Fruit fly (Drosophila melanogaster): ENCODE measurements around the gene CG11076.

Gene CG11076

dm6 chr4:1029198-1029795, 2.3 kb downstream of the CG11076 start, which contains the start of gene Mpv17 (continued):
- TF ChIP-seq CG13894 (tag; optimal IDR thresholded peaks at IDR 0.05) (peak; percentile 20), CG13624 (GFP tag; optimal IDR thresholded peaks at IDR 0.05) (peak; percentile 27), CG12155 (GFP tag; optimal IDR thresholded peaks at IDR 0.05) (peak; percentile 2), croc (GFP tag; conservative IDR thresholded peaks at IDR 0.05) (no peak), Mad (GFP tag; optimal IDR thresholded peaks at IDR 0.05) (peak; percentile 4), CG7987 (GFP tag; optimal IDR thresholded peaks at IDR 0.05) (no peak), slbo (GFP tag; IDR thresholded peaks at IDR 0.05) (peak; percentile 40; the same call in 1 of the 2 replicates), Gug (GFP tag; IDR thresholded peaks at IDR 0.05) (no peak)

- TF ChIP-seq MTF-1 (GFP tag; optimal IDR thresholded peaks at IDR 0.05; ENCODE audit: borderline replicate concordance), result peak; percentile 59
- TF ChIP-seq CG32772 (GFP tag; IDR thresholded peaks at IDR 0.05), result peak; percentile 96; the same call in 1 of the 2 replicates
- peak; percentile 83 for TF ChIP-seq Ravus (GFP tag; IDR thresholded peaks at IDR 0.05)
- no peak for TF ChIP-seq nau (GFP tag; optimal IDR thresholded peaks at IDR 0.05)
- TF ChIP-seq ham (GFP tag; IDR thresholded peaks at IDR 0.05), result no peak; the same call in 1 of the 2 replicates
- peak; percentile 43 for TF ChIP-seq CG10543 (GFP tag; optimal IDR thresholded peaks at IDR 0.05)
- TF ChIP-seq CG34376 (GFP tag; optimal IDR thresholded peaks at IDR 0.05), result no peak
- TF ChIP-seq tap (tag; optimal IDR thresholded peaks at IDR 0.05), result peak; percentile 59
- peak; percentile 91 for TF ChIP-seq zen (tag; optimal IDR thresholded peaks at IDR 0.05)
- TF ChIP-seq Oaz (GFP tag; IDR thresholded peaks at IDR 0.05), result peak; percentile 73
- TF ChIP-seq CG8290 (GFP tag; optimal IDR thresholded peaks at IDR 0.05), result peak; percentile 87
- peak; percentile 22 to 83 for TF ChIP-seq CG8290 (tag; optimal IDR thresholded peaks at IDR 0.05)
- no peak for TF ChIP-seq eyg (GFP tag; optimal IDR thresholded peaks at IDR 0.05)
- TF ChIP-seq CG13296 (GFP tag; optimal IDR thresholded peaks at IDR 0.05), result peak; percentile 64
- peak; percentile 78 for TF ChIP-seq lab (GFP tag; optimal IDR thresholded peaks at IDR 0.05)
- TF ChIP-seq kah (GFP tag; optimal IDR thresholded peaks at IDR 0.05), result peak; percentile 17
- TF ChIP-seq CG33213 (GFP tag; optimal IDR thresholded peaks at IDR 0.05), result peak; percentile 52
- TF ChIP-seq CG2712 (tag; optimal IDR thresholded peaks at IDR 0.05), result peak; percentile 90
- peak; percentile 91 for TF ChIP-seq Sox102F (GFP tag; optimal IDR thresholded peaks at IDR 0.05)
- peak; percentile 57 for TF ChIP-seq CrebB (tag; optimal IDR thresholded peaks at IDR 0.05)
- peak; percentile 89; the same call in 2 of the 3 replicates for TF ChIP-seq ase (GFP tag; IDR thresholded peaks at IDR 0.05)
- no peak for TF ChIP-seq mirr (GFP tag; optimal IDR thresholded peaks at IDR 0.05)
- TF ChIP-seq gsb-n (tag; optimal IDR thresholded peaks at IDR 0.05), result peak; percentile 81
- TF ChIP-seq ems (GFP tag; optimal IDR thresholded peaks at IDR 0.05), result peak; percentile 53
- TF ChIP-seq pb (GFP tag; optimal IDR thresholded peaks at IDR 0.05), result no peak
- TF ChIP-seq CG31365 (tag; optimal IDR thresholded peaks at IDR 0.05), result no peak
- TF ChIP-seq CG7786 (GFP tag; optimal IDR thresholded peaks at IDR 0.05), result peak; percentile 45
- peak; percentile 95 for TF ChIP-seq phol (tag; optimal IDR thresholded peaks at IDR 0.05)
- peak; percentile 77 for TF ChIP-seq CG15601 (tag; optimal IDR thresholded peaks at IDR 0.05)
- peak; percentile 81 for TF ChIP-seq B-H2 (GFP tag; optimal IDR thresholded peaks at IDR 0.05)
- peak in 1 of 2 experiments; percentile 0 for TF ChIP-seq insv (GFP tag; optimal IDR thresholded peaks at IDR 0.05)
- TF ChIP-seq sens (GFP tag), result peak; percentile 88
- peak; percentile 100 for TF ChIP-seq CG30020 (tag; optimal IDR thresholded peaks at IDR 0.05)
- peak; percentile 92 for TF ChIP-seq ind (GFP tag; optimal IDR thresholded peaks at IDR 0.05)
- no peak for TF ChIP-seq sqz (GFP tag; optimal IDR thresholded peaks at IDR 0.05)
- TF ChIP-seq CG1647 (GFP tag; optimal IDR thresholded peaks at IDR 0.05), result peak; percentile 57
- peak; percentile 18 for TF ChIP-seq gfzf (GFP tag; optimal IDR thresholded peaks at IDR 0.05)
- peak; percentile 87 for TF ChIP-seq CG1233 (GFP tag; optimal IDR thresholded peaks at IDR 0.05)
- no peak for TF ChIP-seq crol (GFP tag; IDR thresholded peaks at IDR 0.05)
- peak; percentile 76 for TF ChIP-seq amos (GFP tag; IDR thresholded peaks at IDR 0.05; ENCODE audit: partially characterized antibody)
These were observed 4.6 kb downstream of the CG11076 start, which contains the start of gene PlexA for dm6 chr4:1026806-1027431. Gene PlexA (minus strand): TSS chr4:1027101.

Data from whole organism, embryonic.